Worm (Caenorhabditis elegans): Measurements from ENCODE around the gene srg-26.

ce11 chrV:5336884-5337283 lies 5.8 kb downstream of the srg-26 start, which contains the start of gene srg-29:
- TF ChIP-seq hmbx-1 (tag; optimal IDR thresholded peaks at IDR 0.05) (no peak), ama-1 (optimal IDR thresholded peaks at IDR 0.05) (no peak), scrt-1 (GFP tag; IDR thresholded peaks at IDR 0.05) (no peak), tbx-37 (GFP tag; conservative IDR thresholded peaks at IDR 0.05) (no peak), tra-4 (tag; optimal IDR thresholded peaks at IDR 0.05) (no peak), ceh-13 (GFP tag; optimal IDR thresholded peaks at IDR 0.05) (no peak), pes-1 (GFP tag; IDR thresholded peaks at IDR 0.05) (no peak), tbx-11 (GFP tag; IDR thresholded peaks at IDR 0.05) (no peak), hnd-1 (tag; optimal IDR thresholded peaks at IDR 0.05) (no peak), ets-7 (tag; optimal IDR thresholded peaks at IDR 0.05) (no peak), hmg-4 (GFP tag; optimal IDR thresholded peaks at IDR 0.05) (no peak), flt-1 (GFP tag; IDR thresholded peaks at IDR 0.05) (no peak), B0310.2 (tag; optimal IDR thresholded peaks at IDR 0.05) (no peak)
